Worm (Caenorhabditis elegans): ENCODE measurements around the gene Y42G9A.1.

Gene Y42G9A.1

ce11 chrIII:6145309-6145708 lies 4.5 kb upstream of the Y42G9A.1 start:
- TF ChIP-seq ama-1 (optimal IDR thresholded peaks at IDR 0.05) (peak; percentile 6), jun-1 (tag; optimal IDR thresholded peaks at IDR 0.05) (peak; percentile 24), elt-3 (tag; optimal IDR thresholded peaks at IDR 0.05) (peak in 1 of 3 experiments; percentile 30), nhr-11 (tag; optimal IDR thresholded peaks at IDR 0.05) (no peak), nhr-43 (tag; optimal IDR thresholded peaks at IDR 0.05; ENCODE audit: poor library complexity, severe bottlenecking) (peak; percentile 72), nhr-77 (tag; optimal IDR thresholded peaks at IDR 0.05) (no peak), ztf-11 (tag; optimal IDR thresholded peaks at IDR 0.05) (no peak), nhr-28 (tag; optimal IDR thresholded peaks at IDR 0.05) (no peak), nhr-25 (tag; optimal IDR thresholded peaks at IDR 0.05) (peak; percentile 49), eor-1 (tag; optimal IDR thresholded peaks at IDR 0.05) (no peak), nhr-23 (tag; optimal IDR thresholded peaks at IDR 0.05) (peak; percentile 82), snpc-4 (tag; optimal IDR thresholded peaks at IDR 0.05) (no peak), elt-2 (tag; optimal IDR thresholded peaks at IDR 0.05) (peak; percentile 42)

DNA sequence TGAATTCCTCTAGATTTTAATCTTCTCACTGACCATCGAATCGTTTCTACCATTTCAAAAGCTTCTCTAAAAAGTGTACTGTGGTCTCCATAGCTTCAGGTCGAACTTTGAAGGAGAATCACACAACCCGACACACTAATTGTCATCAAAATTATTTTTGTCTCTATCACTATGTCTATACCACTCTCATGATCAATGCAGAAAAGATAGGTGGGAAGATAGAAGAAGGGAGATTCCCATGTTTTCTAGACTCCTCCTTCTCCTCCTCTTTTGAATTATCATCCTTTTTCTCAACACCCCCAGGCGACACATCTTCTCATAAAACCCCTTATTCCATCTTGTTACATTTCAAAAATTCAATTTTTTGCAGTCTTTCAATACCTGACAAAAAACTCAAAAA lies 3.9 kb upstream of the Y42G9A.1 start, which contains the start of gene Y42G9A.3:
TSS of gene Y42G9A.3 (plus strand) at position 363 of the 400 bp plus-strand sequence.
- TF ChIP-seq nhr-43 (tag; optimal IDR thresholded peaks at IDR 0.05; ENCODE audit: poor library complexity, severe bottlenecking) (no peak), elt-1 (tag; optimal IDR thresholded peaks at IDR 0.05) (no peak), skn-1 (tag; optimal IDR thresholded peaks at IDR 0.05) (peak; percentile 89), nhr-23 (tag; optimal IDR thresholded peaks at IDR 0.05) (peak; percentile 10), egl-5 (tag; optimal IDR thresholded peaks at IDR 0.05) (no peak), nfya-1 (tag; optimal IDR thresholded peaks at IDR 0.05; ENCODE audit: insufficient read depth) (no peak), egl-27 (tag; optimal IDR thresholded peaks at IDR 0.05) (no peak), nhr-237 (tag; optimal IDR thresholded peaks at IDR 0.05) (no peak), ceh-16 (tag; optimal IDR thresholded peaks at IDR 0.05) (no peak), elt-2 (tag; optimal IDR thresholded peaks at IDR 0.05) (peak; percentile 17), jun-1 (tag; optimal IDR thresholded peaks at IDR 0.05) (peak; percentile 3)

ce11 chrIII:6146797-6147196 lies 3.0 kb upstream of the Y42G9A.1 start:
- TF ChIP-seq eor-1 (tag; optimal IDR thresholded peaks at IDR 0.05) (no peak), daf-12 (tag; optimal IDR thresholded peaks at IDR 0.05) (no peak), skn-1 (tag; optimal IDR thresholded peaks at IDR 0.05) (no peak), ceh-82 (tag; optimal IDR thresholded peaks at IDR 0.05) (no peak), nhr-67 (tag; optimal IDR thresholded peaks at IDR 0.05) (no peak), jun-1 (tag; optimal IDR thresholded peaks at IDR 0.05) (no peak)

DNA sequence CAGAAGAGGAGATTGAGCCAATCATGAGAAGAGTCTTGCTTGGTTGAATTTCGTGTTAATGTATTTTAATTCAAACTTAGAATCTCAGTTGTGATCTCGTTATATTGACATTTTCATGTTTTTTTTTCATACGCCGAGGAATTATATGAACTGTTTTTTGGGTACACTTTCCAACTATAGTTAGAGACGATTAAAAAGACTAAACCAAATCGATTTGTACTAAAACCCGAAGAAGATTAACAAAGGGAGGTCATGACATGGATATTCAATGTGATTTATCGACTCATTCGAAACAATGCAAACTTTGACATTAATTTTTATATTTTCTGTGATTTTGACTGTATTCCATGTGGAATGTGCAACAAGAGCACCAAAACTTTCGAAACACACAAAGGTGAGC lies 1.9 kb upstream of the Y42G9A.1 start, which contains the start of gene Y42G9A.2:
TSS of gene Y42G9A.2 (plus strand) at position 284 of the 400 bp plus-strand sequence.
- TF ChIP-seq nfya-1 (tag; optimal IDR thresholded peaks at IDR 0.05; ENCODE audit: insufficient read depth) (no peak), nhr-76 (tag; optimal IDR thresholded peaks at IDR 0.05) (no peak), nhr-43 (tag; optimal IDR thresholded peaks at IDR 0.05; ENCODE audit: poor library complexity, severe bottlenecking) (peak; percentile 52), ceh-16 (tag; optimal IDR thresholded peaks at IDR 0.05) (no peak), pha-4 (tag; optimal IDR thresholded peaks at IDR 0.05) (no peak), fkh-10 (GFP tag; optimal IDR thresholded peaks at IDR 0.05) (no peak), nhr-28 (tag; optimal IDR thresholded peaks at IDR 0.05) (no peak), elt-1 (tag; optimal IDR thresholded peaks at IDR 0.05) (no peak), ztf-11 (tag; optimal IDR thresholded peaks at IDR 0.05) (no peak), unc-39 (tag; optimal IDR thresholded peaks at IDR 0.05) (no peak), jun-1 (tag; optimal IDR thresholded peaks at IDR 0.05) (peak; percentile 31), hmg-11 (tag; optimal IDR thresholded peaks at IDR 0.05) (no peak), nhr-67 (tag; optimal IDR thresholded peaks at IDR 0.05) (no peak)

ce11 chrIII:6148684-6149083 lies 1.1 kb upstream of the Y42G9A.1 start:
- no peak for TF ChIP-seq lin-15B (tag; optimal IDR thresholded peaks at IDR 0.05)
- TF ChIP-seq nhr-43 (tag; optimal IDR thresholded peaks at IDR 0.05; ENCODE audit: poor library complexity, severe bottlenecking), result peak; percentile 52

ce11 chrIII:6154586-6154985 lies 4.8 kb downstream of the Y42G9A.1 start:
- no peak for TF ChIP-seq lin-39 (tag; optimal IDR thresholded peaks at IDR 0.05)

Data from whole organism, L3 larva.